Worm (Caenorhabditis elegans) whole organism, L4 larva: ENCODE results near the gene cpg-24.

ENCODE experiments used
- F37D6.2 ChIP-seq: sonication (generic microtip); optimal IDR thresholded peaks from 2 replicates; lab custom pipeline; 2016; ENCODE audit warnings: mild to moderate bottlenecking, missing genetic modification characterization, missing compliant biosample characterization
- Y105C5A.15 ChIP-seq: fragments of 200-800 bp; sonication (Bioruptor generic); IDR thresholded peaks from 2 replicates; pipeline ENCODE4 v1.3.6; 2022; ENCODE audit warnings: missing genetic modification characterization, missing compliant biosample characterization
- Y5F2A.4 ChIP-seq: fragments of 200-800 bp; sonication (Bioruptor generic); optimal IDR thresholded peaks from 2 replicates; lab custom pipeline; 2018; ENCODE audit warnings: mild to moderate bottlenecking, missing genetic modification characterization, missing compliant biosample characterization
- ZK337.2 ChIP-seq: fragments of 200-800 bp; sonication (Bioruptor generic); IDR thresholded peaks from 2 replicates; pipeline ENCODE4 v1.3.6; 2022; ENCODE audit warnings: missing genetic modification reagents, missing genetic modification characterization, missing compliant biosample characterization
- aha-1 ChIP-seq: fragments of 150-350 bp; peaks from one replicate; lab custom pipeline; 2014; ENCODE audit warnings: missing biosample characterization, missing genetic modification characterization
- ama-1 ChIP-seq: fragments of 150-350 bp; optimal IDR thresholded peaks from 2 replicates; lab custom pipeline; 2014; ENCODE audit warnings: inconsistent platforms, mixed read lengths
- attf-4 ChIP-seq: sonication (generic microtip); optimal IDR thresholded peaks from 3 replicates; lab custom pipeline; 2017; ENCODE audit warnings: missing biosample characterization, missing genetic modification characterization
- ceh-20 ChIP-seq: fragments of 200-800 bp; sonication (Bioruptor generic); IDR thresholded peaks from 2 replicates; pipeline ENCODE4 v1.3.6; 2022; ENCODE audit warnings: missing genetic modification reagents, missing genetic modification characterization, missing compliant biosample characterization
- ceh-28 ChIP-seq: fragments of 150-350 bp; optimal IDR thresholded peaks from 2 replicates; lab custom pipeline; 2014; ENCODE audit warnings: missing biosample characterization, missing genetic modification reagents, missing genetic modification characterization
- ceh-32 ChIP-seq: sonication (generic microtip); optimal IDR thresholded peaks from 2 replicates; lab custom pipeline; 2016; ENCODE audit warnings: mild to moderate bottlenecking, missing genetic modification characterization, missing compliant biosample characterization; ENCODE audit not compliant: poor library complexity
- daf-16 ChIP-seq, 3 experiments: sonication (generic microtip); optimal IDR thresholded peaks; 2 replicates each; lab custom pipeline; 2016 to 2017; ENCODE audit warnings: missing genetic modification characterization in 3 of 3, missing genetic modification reagents in 3 of 3, mild to moderate bottlenecking in 2 of 3, missing compliant biosample characterization in 2 of 3, missing biosample characterization in 1 of 3, moderate library complexity in 1 of 3
- daf-8 ChIP-seq: fragments of 200-800 bp; sonication (Bioruptor generic); IDR thresholded peaks from 2 replicates; pipeline ENCODE4 v1.3.6; 2022; ENCODE audit warnings: missing genetic modification characterization, missing compliant biosample characterization
- dmd-6 ChIP-seq: fragments of 200-800 bp; sonication (Bioruptor generic); IDR thresholded peaks from 2 replicates; pipeline ENCODE4 v1.3.6; 2022; ENCODE audit warnings: missing genetic modification reagents, missing genetic modification characterization, missing compliant biosample characterization
- dmd-8 ChIP-seq: fragments of 200-800 bp; sonication (Bioruptor generic); IDR thresholded peaks from 2 replicates; pipeline ENCODE4 v1.3.6; 2022; ENCODE audit warnings: missing genetic modification characterization, missing compliant biosample characterization
- dve-1 ChIP-seq: sonication (generic microtip); optimal IDR thresholded peaks from 2 replicates; lab custom pipeline; 2017; ENCODE audit warnings: antibody characterized with exemption, mild to moderate bottlenecking, missing genetic modification characterization, missing compliant biosample characterization; ENCODE audit not compliant: insufficient read depth
- fkh-10 ChIP-seq: fragments of 150-350 bp; optimal IDR thresholded peaks from 2 replicates; lab custom pipeline; 2014; ENCODE audit warnings: missing biosample characterization, missing genetic modification reagents, missing genetic modification characterization
- fos-1 ChIP-seq: fragments of 150-350 bp; optimal IDR thresholded peaks from 2 replicates; lab custom pipeline; 2014; ENCODE audit warnings: missing biosample characterization, missing genetic modification characterization
- hif-1 ChIP-seq, 2 experiments: sonication (generic microtip); optimal IDR thresholded peaks; 2 replicates each; lab custom pipeline; 2016 to 2017; ENCODE audit warnings: missing compliant biosample characterization in 2 of 2, missing genetic modification characterization in 2 of 2, missing genetic modification reagents in 2 of 2, missing genotype in 2 of 2, mild to moderate bottlenecking in 1 of 2
- hlh-11 ChIP-seq: fragments of 200-800 bp; sonication (Bioruptor generic); optimal IDR thresholded peaks from 2 replicates; lab custom pipeline; 2018; ENCODE audit warnings: mild to moderate bottlenecking, missing genetic modification characterization, missing compliant biosample characterization
- hlh-30 ChIP-seq: sonication (generic microtip); optimal IDR thresholded peaks from 2 replicates; lab custom pipeline; 2017; ENCODE audit warnings: antibody characterized with exemption, mild to moderate bottlenecking, missing genetic modification characterization, missing compliant biosample characterization; ENCODE audit not compliant: insufficient read depth
- hmg-1.1 ChIP-seq: fragments of 200-800 bp; sonication (Bioruptor generic); IDR thresholded peaks from 2 replicates; pipeline ENCODE4 v1.3.6; 2022; ENCODE audit warnings: missing genetic modification reagents, missing genetic modification characterization, missing compliant biosample characterization
- lin-15B ChIP-seq: fragments of 150-350 bp; sonication (generic microtip); optimal IDR thresholded peaks from 3 replicates; lab custom pipeline; 2014; ENCODE audit warnings: missing biosample characterization, missing genetic modification characterization
- lin-29 ChIP-seq: fragments of 200-800 bp; sonication (Bioruptor generic); IDR thresholded peaks from 2 replicates; pipeline ENCODE4 v1.3.6; 2022; ENCODE audit warnings: missing genetic modification reagents, missing genetic modification characterization, missing compliant biosample characterization
- lir-3 ChIP-seq: sonication (generic microtip); optimal IDR thresholded peaks from 2 replicates; lab custom pipeline; 2016; ENCODE audit warnings: mild to moderate bottlenecking, missing genetic modification characterization, missing compliant biosample characterization
- lsy-2 ChIP-seq, 2 experiments: fragments of 150-350 bp in 1 of 2; sonication (generic microtip) in 1 of 2; optimal IDR thresholded peaks; 2 replicates each; lab custom pipeline; 2014 to 2017; ENCODE audit warnings: missing biosample characterization in 2 of 2, missing genetic modification characterization in 2 of 2
- mdl-1 ChIP-seq, 2 experiments: fragments of 150-350 bp in 1 of 2; sonication (generic microtip) in 1 of 2; optimal IDR thresholded peaks; 2 replicates each; lab custom pipeline; 2014 to 2017; ENCODE audit warnings: missing biosample characterization in 2 of 2, missing genetic modification characterization in 2 of 2
- mdt-29 ChIP-seq: fragments of 200-800 bp; sonication (Bioruptor generic); IDR thresholded peaks from 2 replicates; pipeline ENCODE4 v1.3.6; 2022; ENCODE audit warnings: missing genetic modification reagents, missing genetic modification characterization, missing compliant biosample characterization
- mep-1 ChIP-seq: fragments of 150-350 bp; sonication (generic microtip); optimal IDR thresholded peaks from 3 replicates; lab custom pipeline; 2014; ENCODE audit warnings: missing biosample characterization, missing genetic modification characterization
- mes-2 ChIP-seq: sonication (generic microtip); optimal IDR thresholded peaks from 2 replicates; lab custom pipeline; 2016; ENCODE audit warnings: missing genotype, mild to moderate bottlenecking, missing genetic modification characterization, missing compliant biosample characterization; ENCODE audit not compliant: poor library complexity, severe bottlenecking
- mxl-3 ChIP-seq: fragments of 200-800 bp; sonication (Bioruptor generic); optimal IDR thresholded peaks from 2 replicates; lab custom pipeline; 2018; ENCODE audit warnings: mild to moderate bottlenecking, missing genetic modification characterization, missing compliant biosample characterization
- nhr-102 ChIP-seq: sonication (generic microtip); optimal IDR thresholded peaks from 2 replicates; lab custom pipeline; 2016; ENCODE audit warnings: mild to moderate bottlenecking, missing genetic modification characterization, moderate library complexity, missing compliant biosample characterization
- nhr-28 ChIP-seq: fragments of 150-350 bp; optimal IDR thresholded peaks from 2 replicates; lab custom pipeline; 2014; ENCODE audit warnings: missing biosample characterization, missing genetic modification characterization
- nhr-77 ChIP-seq: fragments of 150-350 bp; optimal IDR thresholded peaks from 2 replicates; lab custom pipeline; 2014; ENCODE audit warnings: missing biosample characterization, missing genetic modification characterization
- pqm-1 ChIP-seq: sonication (generic microtip); optimal IDR thresholded peaks from 2 replicates; lab custom pipeline; 2017; ENCODE audit warnings: missing biosample characterization, missing genetic modification characterization
- saeg-2 ChIP-seq: fragments of 200-800 bp; sonication (Bioruptor generic); IDR thresholded peaks from 2 replicates; pipeline ENCODE4 v1.3.6; 2022; ENCODE audit warnings: missing genetic modification reagents, missing genetic modification characterization, missing compliant biosample characterization
- sdz-12 ChIP-seq: fragments of 200-800 bp; sonication (Bioruptor generic); optimal IDR thresholded peaks from 2 replicates; lab custom pipeline; 2018; ENCODE audit warnings: mild to moderate bottlenecking, missing genetic modification characterization, missing compliant biosample characterization
- spr-3 ChIP-seq: fragments of 200-800 bp; sonication (Bioruptor generic); optimal IDR thresholded peaks from 2 replicates; lab custom pipeline; 2018; ENCODE audit warnings: mild to moderate bottlenecking, missing genetic modification characterization, missing compliant biosample characterization
- tag-97 ChIP-seq: fragments of 200-800 bp; sonication (Bioruptor generic); IDR thresholded peaks from 2 replicates; pipeline ENCODE4 v1.3.6; 2022; ENCODE audit warnings: missing genetic modification characterization, missing compliant biosample characterization
- unc-62 ChIP-seq, 3 experiments: fragments of 150-350 bp in 1 of 3; sonication (generic microtip); optimal IDR thresholded peaks in 2 of 3; peaks in 1 of 3; 1 replicate in 1 of 3; 2 replicates in 2 of 3; lab custom pipeline; 2014 to 2017; ENCODE audit warnings: missing biosample characterization in 3 of 3, missing genetic modification characterization in 3 of 3, missing genetic modification reagents in 3 of 3, missing genotype in 1 of 3
- vab-7 ChIP-seq: fragments of 200-800 bp; sonication (Bioruptor generic); IDR thresholded peaks from 2 replicates; pipeline ENCODE4 v1.3.6; 2022; ENCODE audit warnings: missing genetic modification reagents, missing genetic modification characterization, missing compliant biosample characterization
- zag-1 ChIP-seq: fragments of 150-350 bp; optimal IDR thresholded peaks from 2 replicates; lab custom pipeline; 2014; ENCODE audit warnings: missing biosample characterization, missing genetic modification characterization
- zfp-2 ChIP-seq: sonication (generic microtip); optimal IDR thresholded peaks from 2 replicates; lab custom pipeline; 2016; ENCODE audit warnings: mild to moderate bottlenecking, missing genetic modification characterization, missing compliant biosample characterization
- zfp-3 ChIP-seq: fragments of 200-800 bp; sonication (Bioruptor generic); conservative IDR thresholded peaks from 2 replicates; pipeline ENCODE4 v1.3.6; 2022; ENCODE audit warnings: missing genetic modification reagents, missing genetic modification characterization, missing compliant biosample characterization
- zip-11 ChIP-seq: fragments of 200-800 bp; sonication (Bioruptor generic); IDR thresholded peaks from 2 replicates; pipeline ENCODE4 v1.3.6; 2022; ENCODE audit warnings: missing genetic modification characterization, missing compliant biosample characterization
- ztf-7 ChIP-seq: fragments of 150-350 bp; optimal IDR thresholded peaks from 2 replicates; lab custom pipeline; 2014; ENCODE audit warnings: missing biosample characterization, missing genetic modification characterization

cpg-24 gene

DNA sequence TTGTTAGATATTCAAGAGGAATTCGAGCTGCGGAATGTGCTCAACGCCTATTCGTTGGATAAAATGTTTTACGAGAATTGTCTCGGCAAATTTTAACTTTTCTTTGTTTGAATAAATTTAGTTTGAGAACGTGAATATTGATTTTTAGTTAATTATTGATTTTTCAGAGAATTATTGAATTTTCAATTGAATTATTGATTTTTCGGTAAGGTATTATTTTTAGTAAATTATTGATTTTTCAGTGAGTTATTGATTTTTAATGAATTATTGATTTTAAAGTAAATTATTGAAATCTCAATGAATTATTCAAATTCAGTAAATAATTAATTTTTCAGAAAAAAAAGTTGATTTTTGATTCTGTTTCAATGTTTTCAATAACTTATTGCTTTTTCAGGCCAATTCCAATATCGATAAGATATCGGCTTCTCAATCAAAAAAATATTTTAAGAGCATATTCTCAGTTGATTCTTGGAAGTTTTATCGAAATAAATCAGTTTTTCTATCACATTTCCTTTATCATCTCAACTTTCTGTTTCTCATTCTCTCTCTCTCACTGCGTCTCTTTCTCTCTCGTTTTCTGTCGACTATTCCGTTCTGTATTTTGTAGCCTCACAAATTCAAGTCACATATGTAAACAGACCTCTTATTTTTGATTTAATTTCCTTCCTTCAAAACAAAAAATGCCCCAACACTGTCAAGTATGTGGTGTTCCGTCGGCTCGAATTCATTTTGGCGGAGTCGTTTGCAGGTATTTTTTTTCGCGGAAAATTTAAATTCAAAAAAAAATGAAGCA lies 12.0 kb upstream of the cpg-24 start, which contains the start of gene nhr-92 (continued):
- TF ChIP-seq sdz-12 (GFP tag; lab: Kevin White, UChicago): no peak
- TF ChIP-seq daf-16 (GFP tag; optimal IDR thresholded peaks at IDR 0.05; lab: Kevin White, UChicago): no peak
- TF ChIP-seq daf-16 (tag; optimal IDR thresholded peaks at IDR 0.05; lab: Kevin White, UChicago): peak; percentile 89
- TF ChIP-seq F37D6.2: no peak
- no peak for TF ChIP-seq pqm-1 (tag; lab: Kevin White, UChicago)
- no peak for TF ChIP-seq ztf-7 (tag; lab: Kevin White, UChicago)
- peak; percentile 47 for TF ChIP-seq aha-1 (tag; lab: Kevin White, UChicago)
- no peak for TF ChIP-seq mdl-1 (tag; optimal IDR thresholded peaks at IDR 0.05; lab: Kevin White, UChicago)
- no peak for TF ChIP-seq mdt-29 (GFP tag; lab: Robert Waterston, UW)
- no peak for TF ChIP-seq fos-1 (tag; lab: Kevin White, UChicago)

DNA sequence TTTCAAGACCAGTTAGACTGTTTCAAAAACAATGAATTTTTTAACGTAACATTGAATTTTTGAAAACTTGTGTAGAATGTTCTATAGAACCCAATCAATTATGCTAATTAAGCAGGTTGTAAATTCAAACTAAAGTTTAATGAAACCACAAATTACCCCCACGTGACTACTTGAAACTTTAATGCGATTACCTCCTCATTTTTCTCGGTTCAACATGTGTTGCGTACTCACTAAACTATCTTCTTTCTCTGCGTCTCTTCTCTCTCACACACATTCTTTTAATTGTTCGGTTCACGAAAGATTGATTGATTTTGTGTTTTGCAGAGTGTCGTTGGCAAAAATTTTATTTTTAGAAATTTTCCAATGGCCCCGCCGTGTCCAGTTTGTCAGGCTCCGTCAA lies 8.0 kb upstream of the cpg-24 start, which contains the start of gene nhr-87:
Gene nhr-87, plus strand, starts transcription at position 318 of the 400 bp plus-strand sequence.
- TF ChIP-seq mxl-3: peak; percentile 45
- TF ChIP-seq mdl-1 (tag; optimal IDR thresholded peaks at IDR 0.05; lab: Kevin White, UChicago): peak in 1 of 2 experiments; percentile 20
- peak; percentile 39 for TF ChIP-seq hlh-11
- no peak for TF ChIP-seq zfp-2 (tag; lab: Kevin White, UChicago)
- TF ChIP-seq nhr-28: peak; percentile 52
- peak; percentile 27 for TF ChIP-seq mep-1
- TF ChIP-seq tag-97 (GFP tag; lab: Robert Waterston, UW): no peak
- TF ChIP-seq unc-62 (GFP tag; optimal IDR thresholded peaks at IDR 0.05 in 1 of 2; lab: Kevin White, UChicago): no peak
- TF ChIP-seq unc-62 (tag; optimal IDR thresholded peaks at IDR 0.05; lab: Kevin White, UChicago): no peak
- TF ChIP-seq mes-2 (tag; lab: Kevin White, UChicago): no peak
- TF ChIP-seq hlh-30 (tag; lab: Kevin White, UChicago): peak; percentile 75
- no peak for TF ChIP-seq hif-1 (tag; optimal IDR thresholded peaks at IDR 0.05; lab: Kevin White, UChicago)
- no peak for TF ChIP-seq vab-7
- peak; percentile 51 for TF ChIP-seq dmd-6 (GFP tag; lab: Robert Waterston, UW)
- peak; percentile 38 for TF ChIP-seq dve-1 (tag; lab: Kevin White, UChicago)
- peak in 1 of 2 experiments; percentile 22 for TF ChIP-seq lsy-2 (tag; optimal IDR thresholded peaks at IDR 0.05; lab: Kevin White, UChicago)
- TF ChIP-seq Y105C5A.15 (GFP tag; lab: Robert Waterston, UW): no peak
- TF ChIP-seq dmd-8 (GFP tag; lab: Robert Waterston, UW): no peak
- TF ChIP-seq, all 104 proteins: peak for 9

DNA sequence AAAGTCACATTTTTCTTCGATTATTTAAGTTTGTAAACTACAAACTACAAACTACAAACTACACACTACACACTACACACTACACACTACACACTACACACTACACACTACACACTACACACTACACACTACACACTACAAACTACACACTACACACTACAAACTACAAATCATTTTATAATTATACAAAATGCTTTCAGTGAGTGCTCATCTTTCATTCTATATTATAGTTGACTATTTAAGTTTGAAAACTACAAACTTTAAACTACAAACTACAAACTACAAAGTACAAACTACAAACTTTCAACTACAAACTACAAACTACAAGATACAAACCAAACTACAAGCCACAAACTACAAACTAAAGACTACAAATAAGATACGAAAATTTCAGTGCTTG lies 7.3 kb upstream of the cpg-24 start:
- peak; percentile 55 for TF ChIP-seq nhr-77 (tag; lab: Kevin White, UChicago)
- TF ChIP-seq spr-3 (GFP tag; lab: Kevin White, UChicago): no peak
- TF ChIP-seq daf-8 (GFP tag; lab: Robert Waterston, UW): no peak
- no peak for TF ChIP-seq lin-29
- no peak for TF ChIP-seq zip-11
- no peak for TF ChIP-seq lin-15B
- no peak for TF ChIP-seq hif-1 (tag; optimal IDR thresholded peaks at IDR 0.05; lab: Kevin White, UChicago)
- TF ChIP-seq lir-3 (tag; lab: Kevin White, UChicago): no peak
- TF ChIP-seq ceh-32: no peak
- no peak for TF ChIP-seq hlh-30 (tag; lab: Kevin White, UChicago)
- no peak for TF ChIP-seq dmd-6 (GFP tag; lab: Robert Waterston, UW)
- TF ChIP-seq ceh-28: no peak
- no peak for TF ChIP-seq ceh-20 (GFP tag; lab: Robert Waterston, UW)
- TF ChIP-seq nhr-28: peak; percentile 100
- TF ChIP-seq Y5F2A.4 (GFP tag; lab: Kevin White, UChicago): no peak
- no peak for TF ChIP-seq lsy-2 (tag; optimal IDR thresholded peaks at IDR 0.05; lab: Kevin White, UChicago)
- TF ChIP-seq zag-1 (tag; lab: Kevin White, UChicago): no peak
- TF ChIP-seq zfp-3: no peak
- no peak for TF ChIP-seq ama-1 (lab: Kevin White, UChicago)
- no peak for TF ChIP-seq attf-4 (tag; lab: Kevin White, UChicago)
- no peak for TF ChIP-seq hmg-1.1 (GFP tag; lab: Robert Waterston, UW)
- TF ChIP-seq sdz-12 (GFP tag; lab: Kevin White, UChicago): no peak
- TF ChIP-seq fkh-10 (GFP tag; lab: Kevin White, UChicago): no peak
- no peak for TF ChIP-seq ZK337.2 (GFP tag; lab: Robert Waterston, UW)
- no peak for TF ChIP-seq nhr-102 (tag; lab: Kevin White, UChicago)
- no peak for TF ChIP-seq saeg-2
